Worm (Caenorhabditis elegans) whole organism, L4 larva: ENCODE measurements around the gene C49C8.3.

ENCODE experiments used
- F44E2.7 ChIP-seq: fragments of 200-800 bp; sonication (Bioruptor generic); IDR thresholded peaks from 2 replicates; pipeline ENCODE4 v2.1.2; 2022; ENCODE audit warnings: missing genetic modification characterization, missing compliant biosample characterization
- T20F7.1 ChIP-seq: fragments of 200-800 bp; sonication (Bioruptor generic); optimal IDR thresholded peaks from 2 replicates; lab custom pipeline; 2018; ENCODE audit warnings: mild to moderate bottlenecking, missing genetic modification characterization, missing compliant biosample characterization
- Y5F2A.4 ChIP-seq: fragments of 200-800 bp; sonication (Bioruptor generic); optimal IDR thresholded peaks from 2 replicates; lab custom pipeline; 2018; ENCODE audit warnings: mild to moderate bottlenecking, missing genetic modification characterization, missing compliant biosample characterization
- Y75B8A.6 ChIP-seq: fragments of 200-800 bp; sonication (Bioruptor generic); IDR thresholded peaks from 2 replicates; pipeline ENCODE4 v1.3.6; 2022; ENCODE audit warnings: missing genetic modification reagents, missing genetic modification characterization, missing compliant biosample characterization
- ZK337.2 ChIP-seq: fragments of 200-800 bp; sonication (Bioruptor generic); IDR thresholded peaks from 2 replicates; pipeline ENCODE4 v1.3.6; 2022; ENCODE audit warnings: missing genetic modification reagents, missing genetic modification characterization, missing compliant biosample characterization
- ZK546.5 ChIP-seq, 2 experiments: sonication (generic microtip); optimal IDR thresholded peaks; 2 replicates each; lab custom pipeline; 2017; ENCODE audit warnings: missing biosample characterization in 2 of 2, missing genetic modification characterization in 2 of 2
- aly-2 ChIP-seq: sonication (generic microtip); optimal IDR thresholded peaks from 2 replicates; lab custom pipeline; 2018; ENCODE audit warnings: missing biosample characterization, missing genetic modification characterization
- ceh-44 ChIP-seq: fragments of 200-800 bp; sonication (Bioruptor generic); IDR thresholded peaks from 2 replicates; pipeline ENCODE4 v1.3.6; 2022; ENCODE audit warnings: missing genetic modification reagents, missing genetic modification characterization, missing compliant biosample characterization
- ceh-62 ChIP-seq: sonication (generic microtip); optimal IDR thresholded peaks from 2 replicates; lab custom pipeline; 2017; ENCODE audit warnings: missing biosample characterization, missing genetic modification characterization
- cey-2 ChIP-seq: sonication (generic microtip); optimal IDR thresholded peaks from 3 replicates; lab custom pipeline; 2017; ENCODE audit warnings: missing genetic modification characterization, mild to moderate bottlenecking, missing compliant biosample characterization, antibody characterized with exemption, borderline replicate concordance; ENCODE audit not compliant: insufficient read depth
- ctbp-1 ChIP-seq: fragments of 200-800 bp; sonication (Bioruptor generic); IDR thresholded peaks from 2 replicates; pipeline ENCODE4 v1.3.6; 2022; ENCODE audit warnings: missing genetic modification reagents, missing genetic modification characterization, missing compliant biosample characterization
- daf-12 ChIP-seq: fragments of 150-350 bp; optimal IDR thresholded peaks from 2 replicates; lab custom pipeline; 2014; ENCODE audit warnings: missing biosample characterization, missing genetic modification reagents, missing genetic modification characterization
- daf-19 ChIP-seq: fragments of 200-800 bp; sonication (Bioruptor generic); conservative IDR thresholded peaks from 2 replicates; pipeline ENCODE4 v1.3.6; 2022; ENCODE audit warnings: missing genetic modification characterization, missing compliant biosample characterization
- dmd-6 ChIP-seq: fragments of 200-800 bp; sonication (Bioruptor generic); IDR thresholded peaks from 2 replicates; pipeline ENCODE4 v1.3.6; 2022; ENCODE audit warnings: missing genetic modification reagents, missing genetic modification characterization, missing compliant biosample characterization
- duxl-1 ChIP-seq: sonication (generic microtip); optimal IDR thresholded peaks from 2 replicates; lab custom pipeline; 2016; ENCODE audit warnings: mild to moderate bottlenecking, missing genetic modification characterization, moderate library complexity, missing compliant biosample characterization; ENCODE audit not compliant: poor library complexity
- dve-1 ChIP-seq: sonication (generic microtip); optimal IDR thresholded peaks from 2 replicates; lab custom pipeline; 2017; ENCODE audit warnings: antibody characterized with exemption, mild to moderate bottlenecking, missing genetic modification characterization, missing compliant biosample characterization; ENCODE audit not compliant: insufficient read depth
- fkh-10 ChIP-seq: fragments of 150-350 bp; optimal IDR thresholded peaks from 2 replicates; lab custom pipeline; 2014; ENCODE audit warnings: missing biosample characterization, missing genetic modification reagents, missing genetic modification characterization
- hlh-11 ChIP-seq: fragments of 200-800 bp; sonication (Bioruptor generic); optimal IDR thresholded peaks from 2 replicates; lab custom pipeline; 2018; ENCODE audit warnings: mild to moderate bottlenecking, missing genetic modification characterization, missing compliant biosample characterization
- hlh-30 ChIP-seq: sonication (generic microtip); optimal IDR thresholded peaks from 2 replicates; lab custom pipeline; 2017; ENCODE audit warnings: antibody characterized with exemption, mild to moderate bottlenecking, missing genetic modification characterization, missing compliant biosample characterization; ENCODE audit not compliant: insufficient read depth
- hmg-1.1 ChIP-seq: fragments of 200-800 bp; sonication (Bioruptor generic); IDR thresholded peaks from 2 replicates; pipeline ENCODE4 v1.3.6; 2022; ENCODE audit warnings: missing genetic modification reagents, missing genetic modification characterization, missing compliant biosample characterization
- jun-1 ChIP-seq: fragments of 150-350 bp; optimal IDR thresholded peaks from 2 replicates; lab custom pipeline; 2014; ENCODE audit warnings: missing biosample characterization, missing genetic modification reagents, missing genetic modification characterization
- lim-7 ChIP-seq: fragments of 200-800 bp; sonication (Bioruptor generic); IDR thresholded peaks from 2 replicates; pipeline ENCODE4 v1.3.6; 2022; ENCODE audit warnings: missing genetic modification characterization, missing compliant biosample characterization
- lin-1 ChIP-seq: fragments of 200-800 bp; sonication (Bioruptor generic); IDR thresholded peaks from 2 replicates; pipeline ENCODE4 v1.3.6; 2022; ENCODE audit warnings: missing genetic modification reagents, missing genetic modification characterization, missing compliant biosample characterization
- lin-29 ChIP-seq: fragments of 200-800 bp; sonication (Bioruptor generic); IDR thresholded peaks from 2 replicates; pipeline ENCODE4 v1.3.6; 2022; ENCODE audit warnings: missing genetic modification reagents, missing genetic modification characterization, missing compliant biosample characterization
- lin-39 ChIP-seq: fragments of 150-350 bp; optimal IDR thresholded peaks from 2 replicates; lab custom pipeline; 2014; ENCODE audit warnings: missing biosample characterization, missing genetic modification reagents, missing genetic modification characterization
- lsy-2 ChIP-seq, 2 experiments: fragments of 150-350 bp in 1 of 2; sonication (generic microtip) in 1 of 2; optimal IDR thresholded peaks; 2 replicates each; lab custom pipeline; 2014 to 2017; ENCODE audit warnings: missing biosample characterization in 2 of 2, missing genetic modification characterization in 2 of 2
- mdt-29 ChIP-seq: fragments of 200-800 bp; sonication (Bioruptor generic); IDR thresholded peaks from 2 replicates; pipeline ENCODE4 v1.3.6; 2022; ENCODE audit warnings: missing genetic modification reagents, missing genetic modification characterization, missing compliant biosample characterization
- mep-1 ChIP-seq: fragments of 150-350 bp; sonication (generic microtip); optimal IDR thresholded peaks from 3 replicates; lab custom pipeline; 2014; ENCODE audit warnings: missing biosample characterization, missing genetic modification characterization
- mes-2 ChIP-seq: sonication (generic microtip); optimal IDR thresholded peaks from 2 replicates; lab custom pipeline; 2016; ENCODE audit warnings: missing genotype, mild to moderate bottlenecking, missing genetic modification characterization, missing compliant biosample characterization; ENCODE audit not compliant: poor library complexity, severe bottlenecking
- mxl-2 ChIP-seq: fragments of 200-800 bp; sonication (Bioruptor generic); conservative IDR thresholded peaks from 2 replicates; pipeline ENCODE4 v1.3.6; 2022; ENCODE audit warnings: missing genetic modification reagents, missing genetic modification characterization, missing compliant biosample characterization
- mxl-3 ChIP-seq: fragments of 200-800 bp; sonication (Bioruptor generic); optimal IDR thresholded peaks from 2 replicates; lab custom pipeline; 2018; ENCODE audit warnings: mild to moderate bottlenecking, missing genetic modification characterization, missing compliant biosample characterization
- nhr-10 ChIP-seq: fragments of 150-350 bp; optimal IDR thresholded peaks from 2 replicates; lab custom pipeline; 2014; ENCODE audit warnings: missing biosample characterization, missing genetic modification characterization
- nhr-102 ChIP-seq: sonication (generic microtip); optimal IDR thresholded peaks from 2 replicates; lab custom pipeline; 2016; ENCODE audit warnings: mild to moderate bottlenecking, missing genetic modification characterization, moderate library complexity, missing compliant biosample characterization
- nhr-11 ChIP-seq: fragments of 150-350 bp; optimal IDR thresholded peaks from 2 replicates; lab custom pipeline; 2014; ENCODE audit warnings: missing biosample characterization, missing genetic modification characterization
- nhr-237 ChIP-seq: sonication (generic microtip); optimal IDR thresholded peaks from 2 replicates; lab custom pipeline; 2017; ENCODE audit warnings: missing biosample characterization, missing genetic modification characterization
- nhr-25 ChIP-seq: sonication (generic microtip); optimal IDR thresholded peaks from 2 replicates; lab custom pipeline; 2017; ENCODE audit warnings: missing genetic modification characterization, mild to moderate bottlenecking, missing compliant biosample characterization, antibody characterized with exemption, moderate library complexity, borderline replicate concordance; ENCODE audit not compliant: insufficient read depth
- nhr-6 ChIP-seq: fragments of 150-350 bp; optimal IDR thresholded peaks from 2 replicates; lab custom pipeline; 2014; ENCODE audit warnings: missing biosample characterization, missing genetic modification characterization
- php-3 ChIP-seq: fragments of 200-800 bp; sonication (Bioruptor generic); IDR thresholded peaks from 2 replicates; pipeline ENCODE4 v1.3.6; 2022; ENCODE audit warnings: missing genetic modification reagents, missing genetic modification characterization, missing compliant biosample characterization
- rbr-2 ChIP-seq: sonication (generic microtip); optimal IDR thresholded peaks from 2 replicates; lab custom pipeline; 2016; ENCODE audit warnings: missing genotype, missing genetic modification characterization, missing compliant biosample characterization
- sdz-12 ChIP-seq: fragments of 200-800 bp; sonication (Bioruptor generic); optimal IDR thresholded peaks from 2 replicates; lab custom pipeline; 2018; ENCODE audit warnings: mild to moderate bottlenecking, missing genetic modification characterization, missing compliant biosample characterization
- set-16 ChIP-seq: fragments of 200-800 bp; sonication (Bioruptor generic); IDR thresholded peaks from 2 replicates; pipeline ENCODE4 v1.3.6; 2022; ENCODE audit warnings: missing genetic modification reagents, missing genetic modification characterization, missing compliant biosample characterization
- snpc-4 ChIP-seq: fragments of 150-350 bp; optimal IDR thresholded peaks from 2 replicates; lab custom pipeline; 2014; ENCODE audit warnings: missing biosample characterization, missing genetic modification characterization
- spr-1 ChIP-seq: sonication (generic microtip); optimal IDR thresholded peaks from 2 replicates; lab custom pipeline; 2016; ENCODE audit warnings: mild to moderate bottlenecking, missing genetic modification characterization, missing compliant biosample characterization
- tag-97 ChIP-seq: fragments of 200-800 bp; sonication (Bioruptor generic); IDR thresholded peaks from 2 replicates; pipeline ENCODE4 v1.3.6; 2022; ENCODE audit warnings: missing genetic modification characterization, missing compliant biosample characterization
- unc-130 ChIP-seq: sonication (generic microtip); optimal IDR thresholded peaks from 2 replicates; lab custom pipeline; 2016; ENCODE audit warnings: missing genetic modification reagents, missing genetic modification characterization, missing compliant biosample characterization
- unc-62 ChIP-seq, 3 experiments: fragments of 150-350 bp in 1 of 3; sonication (generic microtip); optimal IDR thresholded peaks in 2 of 3; peaks in 1 of 3; 1 replicate in 1 of 3; 2 replicates in 2 of 3; lab custom pipeline; 2014 to 2017; ENCODE audit warnings: missing biosample characterization in 3 of 3, missing genetic modification characterization in 3 of 3, missing genetic modification reagents in 3 of 3, missing genotype in 1 of 3

C49C8.3 gene

ce11 chrIV:8627328-8627727, 17.2 kb upstream of the C49C8.3 start, which contains the start of gene F42A9.11 (continued):
- TF ChIP-seq ceh-62 (no peak), daf-12 (tag; lab: Kevin White, UChicago) (no peak), nhr-25 (tag; lab: Kevin White, UChicago) (peak; percentile 28), hmg-1.1 (GFP tag; lab: Robert Waterston, UW) (peak; percentile 52; the same call in 1 of the 2 replicates), spr-1 (tag; lab: Kevin White, UChicago) (no peak), nhr-237 (no peak), nhr-10 (tag; lab: Kevin White, UChicago) (no peak), daf-19 (GFP tag; lab: Robert Waterston, UW) (no peak), Y5F2A.4 (no peak), dve-1 (peak; percentile 14)

- no peak for TF ChIP-seq tag-97 (GFP tag; lab: Robert Waterston, UW)
- TF ChIP-seq Y75B8A.6 (GFP tag; lab: Robert Waterston, UW), result no peak
- no peak for TF ChIP-seq lin-1
- TF ChIP-seq daf-19 (GFP tag; lab: Robert Waterston, UW), result no peak
- no peak for TF ChIP-seq ZK546.5 (tag; optimal IDR thresholded peaks at IDR 0.05; lab: Kevin White, UChicago)
- no peak for TF ChIP-seq cey-2 (tag; lab: Kevin White, UChicago)
- no peak for TF ChIP-seq unc-62 (GFP tag; optimal IDR thresholded peaks at IDR 0.05 in 1 of 2; lab: Kevin White, UChicago)
- TF ChIP-seq unc-62 (tag; optimal IDR thresholded peaks at IDR 0.05; lab: Kevin White, UChicago), result no peak
- TF ChIP-seq snpc-4 (tag; lab: Kevin White, UChicago), result no peak
- no peak for TF ChIP-seq rbr-2 (tag; lab: Kevin White, UChicago)
- TF ChIP-seq duxl-1, result no peak
- no peak for TF ChIP-seq mxl-3 (GFP tag; lab: Kevin White, UChicago)
- no peak for TF ChIP-seq lin-39 (tag; lab: Kevin White, UChicago)
- no peak for TF ChIP-seq dmd-6 (GFP tag; lab: Robert Waterston, UW)
- no peak for TF ChIP-seq sdz-12
- TF ChIP-seq ctbp-1 (GFP tag; lab: Robert Waterston, UW), result no peak
- no peak for TF ChIP-seq lim-7 (GFP tag; lab: Robert Waterston, UW)
- no peak for TF ChIP-seq jun-1 (tag; lab: Kevin White, UChicago)
- no peak for TF ChIP-seq unc-130 (GFP tag; lab: Kevin White, UChicago)
Observed at ce11 chrIV:8628262-8628661, 16.3 kb upstream of the C49C8.3 start.

- TF ChIP-seq F44E2.7 (GFP tag; lab: Robert Waterston, UW), result no peak
- TF ChIP-seq duxl-1, result no peak
- peak; percentile 57 for TF ChIP-seq mep-1
- peak; percentile 37; the same call in 1 of the 2 replicates for TF ChIP-seq set-16 (GFP tag; lab: Robert Waterston, UW)
- no peak for TF ChIP-seq Y75B8A.6 (GFP tag; lab: Robert Waterston, UW)
- peak; percentile 7 for TF ChIP-seq fkh-10 (GFP tag; lab: Kevin White, UChicago)
- TF ChIP-seq ZK337.2 (GFP tag; lab: Robert Waterston, UW), result no peak
- TF ChIP-seq aly-2 (tag; lab: Kevin White, UChicago), result no peak
- TF ChIP-seq nhr-6 (tag; lab: Kevin White, UChicago), result no peak
- TF ChIP-seq mes-2 (tag; lab: Kevin White, UChicago), result peak; percentile 14
- TF ChIP-seq hmg-1.1 (GFP tag; lab: Robert Waterston, UW), result peak; percentile 68
- peak; percentile 51 for TF ChIP-seq hlh-11
- TF ChIP-seq unc-62 (GFP tag; optimal IDR thresholded peaks at IDR 0.05 in 1 of 2; lab: Kevin White, UChicago), result peak in 1 of 2 experiments; percentile 96
- TF ChIP-seq unc-62 (tag; optimal IDR thresholded peaks at IDR 0.05; lab: Kevin White, UChicago), result no peak
- no peak for TF ChIP-seq php-3 (GFP tag; lab: Robert Waterston, UW)
- peak; percentile 33 for TF ChIP-seq hlh-30 (tag; lab: Kevin White, UChicago)
- peak; percentile 37 for TF ChIP-seq nhr-11 (tag; lab: Kevin White, UChicago)
- TF ChIP-seq ctbp-1 (GFP tag; lab: Robert Waterston, UW), result peak; percentile 55; the same call in 1 of the 2 replicates
- no peak for TF ChIP-seq nhr-102
- TF ChIP-seq mxl-2 (GFP tag; lab: Robert Waterston, UW), result no peak
- no peak for TF ChIP-seq T20F7.1
- TF ChIP-seq rbr-2 (tag; lab: Kevin White, UChicago), result peak; percentile 50
- peak; percentile 29 to 50 for TF ChIP-seq lsy-2 (tag; optimal IDR thresholded peaks at IDR 0.05; lab: Kevin White, UChicago)
- TF ChIP-seq ceh-44 (GFP tag; lab: Robert Waterston, UW), result no peak
- no peak for TF ChIP-seq mdt-29 (GFP tag; lab: Robert Waterston, UW)
- TF ChIP-seq sdz-12, result no peak
- TF ChIP-seq lin-29 (GFP tag; lab: Robert Waterston, UW), result no peak
Observed at ce11 chrIV:8629609-8630052, 14.9 kb upstream of the C49C8.3 start.
